Worm (Caenorhabditis elegans) whole organism, L4 larva: ENCODE data around the gene ZK829.7.

Experiments used
- F10B5.3 ChIP-seq: sonication (generic microtip); optimal IDR thresholded peaks from 2 replicates; lab custom pipeline; 2016; ENCODE audit warnings: mild to moderate bottlenecking, missing genetic modification characterization, missing compliant biosample characterization
- F26F4.8 ChIP-seq: fragments of 200-800 bp; sonication (Bioruptor generic); conservative IDR thresholded peaks from 2 replicates; pipeline ENCODE4 v1.3.6; 2022; ENCODE audit warnings: missing genetic modification characterization, missing compliant biosample characterization
- F37D6.2 ChIP-seq: sonication (generic microtip); optimal IDR thresholded peaks from 2 replicates; lab custom pipeline; 2016; ENCODE audit warnings: mild to moderate bottlenecking, missing genetic modification characterization, missing compliant biosample characterization
- F44E2.7 ChIP-seq: fragments of 200-800 bp; sonication (Bioruptor generic); IDR thresholded peaks from 2 replicates; pipeline ENCODE4 v2.1.2; 2022; ENCODE audit warnings: missing genetic modification characterization, missing compliant biosample characterization
- F49E8.2 ChIP-seq: sonication (generic microtip); optimal IDR thresholded peaks from 2 replicates; lab custom pipeline; 2016; ENCODE audit warnings: missing compliant biosample characterization, mild to moderate bottlenecking, missing genetic modification characterization, borderline replicate concordance
- T20F7.1 ChIP-seq: fragments of 200-800 bp; sonication (Bioruptor generic); optimal IDR thresholded peaks from 2 replicates; lab custom pipeline; 2018; ENCODE audit warnings: mild to moderate bottlenecking, missing genetic modification characterization, missing compliant biosample characterization
- T26A8.4 ChIP-seq: fragments of 200-800 bp; sonication (Bioruptor generic); IDR thresholded peaks from 2 replicates; pipeline ENCODE4 v1.3.6; 2022; ENCODE audit warnings: missing genetic modification characterization, missing compliant biosample characterization
- Y48G9A.11 ChIP-seq: fragments of 200-800 bp; sonication (Bioruptor generic); IDR thresholded peaks from 2 replicates; pipeline ENCODE4 v1.3.6; 2022; ENCODE audit warnings: missing genetic modification reagents, missing genetic modification characterization, missing compliant biosample characterization
- Y75B8A.6 ChIP-seq: fragments of 200-800 bp; sonication (Bioruptor generic); IDR thresholded peaks from 2 replicates; pipeline ENCODE4 v1.3.6; 2022; ENCODE audit warnings: missing genetic modification reagents, missing genetic modification characterization, missing compliant biosample characterization
- ZK337.2 ChIP-seq: fragments of 200-800 bp; sonication (Bioruptor generic); IDR thresholded peaks from 2 replicates; pipeline ENCODE4 v1.3.6; 2022; ENCODE audit warnings: missing genetic modification reagents, missing genetic modification characterization, missing compliant biosample characterization
- aha-1 ChIP-seq: fragments of 150-350 bp; peaks from one replicate; lab custom pipeline; 2014; ENCODE audit warnings: missing biosample characterization, missing genetic modification characterization
- ama-1 ChIP-seq: fragments of 150-350 bp; optimal IDR thresholded peaks from 2 replicates; lab custom pipeline; 2014; ENCODE audit warnings: inconsistent platforms, mixed read lengths
- arid-1 ChIP-seq: fragments of 200-800 bp; sonication (Bioruptor generic); conservative IDR thresholded peaks from 2 replicates; pipeline ENCODE4 v1.3.6; 2022; ENCODE audit warnings: missing genetic modification reagents, missing genetic modification characterization, missing compliant biosample characterization
- ceh-44 ChIP-seq: fragments of 200-800 bp; sonication (Bioruptor generic); IDR thresholded peaks from 2 replicates; pipeline ENCODE4 v1.3.6; 2022; ENCODE audit warnings: missing genetic modification reagents, missing genetic modification characterization, missing compliant biosample characterization
- ces-1 ChIP-seq: fragments of 150-350 bp; sonication (generic microtip); optimal IDR thresholded peaks from 4 replicates; lab custom pipeline; 2014; ENCODE audit warnings: missing biosample characterization, missing genetic modification reagents, missing genetic modification characterization
- daf-16 ChIP-seq, 3 experiments: sonication (generic microtip); optimal IDR thresholded peaks; 2 replicates each; lab custom pipeline; 2016 to 2017; ENCODE audit warnings: missing genetic modification characterization in 3 of 3, missing genetic modification reagents in 3 of 3, mild to moderate bottlenecking in 2 of 3, missing compliant biosample characterization in 2 of 3, missing biosample characterization in 1 of 3, moderate library complexity in 1 of 3
- dmd-6 ChIP-seq: fragments of 200-800 bp; sonication (Bioruptor generic); IDR thresholded peaks from 2 replicates; pipeline ENCODE4 v1.3.6; 2022; ENCODE audit warnings: missing genetic modification reagents, missing genetic modification characterization, missing compliant biosample characterization
- dpl-1 ChIP-seq: fragments of 150-350 bp; optimal IDR thresholded peaks from 2 replicates; lab custom pipeline; 2014; ENCODE audit warnings: missing biosample characterization, missing genetic modification reagents, missing genetic modification characterization
- egl-43 ChIP-seq: fragments of 200-800 bp; sonication (Bioruptor generic); IDR thresholded peaks from 2 replicates; pipeline ENCODE4 v1.3.6; 2022; ENCODE audit warnings: missing genetic modification reagents, missing genetic modification characterization, missing compliant biosample characterization
- gei-8 ChIP-seq: fragments of 200-800 bp; sonication (Bioruptor generic); optimal IDR thresholded peaks from 2 replicates; lab custom pipeline; 2018; ENCODE audit warnings: mild to moderate bottlenecking, missing genetic modification characterization, missing compliant biosample characterization
- hlh-11 ChIP-seq: fragments of 200-800 bp; sonication (Bioruptor generic); optimal IDR thresholded peaks from 2 replicates; lab custom pipeline; 2018; ENCODE audit warnings: mild to moderate bottlenecking, missing genetic modification characterization, missing compliant biosample characterization
- hlh-30 ChIP-seq: sonication (generic microtip); optimal IDR thresholded peaks from 2 replicates; lab custom pipeline; 2017; ENCODE audit warnings: antibody characterized with exemption, mild to moderate bottlenecking, missing genetic modification characterization, missing compliant biosample characterization; ENCODE audit not compliant: insufficient read depth
- hmg-1.1 ChIP-seq: fragments of 200-800 bp; sonication (Bioruptor generic); IDR thresholded peaks from 2 replicates; pipeline ENCODE4 v1.3.6; 2022; ENCODE audit warnings: missing genetic modification reagents, missing genetic modification characterization, missing compliant biosample characterization
- jun-1 ChIP-seq: fragments of 150-350 bp; optimal IDR thresholded peaks from 2 replicates; lab custom pipeline; 2014; ENCODE audit warnings: missing biosample characterization, missing genetic modification reagents, missing genetic modification characterization
- lim-7 ChIP-seq: fragments of 200-800 bp; sonication (Bioruptor generic); IDR thresholded peaks from 2 replicates; pipeline ENCODE4 v1.3.6; 2022; ENCODE audit warnings: missing genetic modification characterization, missing compliant biosample characterization
- lin-15B ChIP-seq: fragments of 150-350 bp; sonication (generic microtip); optimal IDR thresholded peaks from 3 replicates; lab custom pipeline; 2014; ENCODE audit warnings: missing biosample characterization, missing genetic modification characterization
- lin-29 ChIP-seq: fragments of 200-800 bp; sonication (Bioruptor generic); IDR thresholded peaks from 2 replicates; pipeline ENCODE4 v1.3.6; 2022; ENCODE audit warnings: missing genetic modification reagents, missing genetic modification characterization, missing compliant biosample characterization
- lin-38 ChIP-seq: fragments of 200-800 bp; sonication (Bioruptor generic); IDR thresholded peaks from 2 replicates; pipeline ENCODE4 v1.3.6; 2022; ENCODE audit warnings: missing genetic modification reagents, missing genetic modification characterization, missing compliant biosample characterization
- lin-39 ChIP-seq: fragments of 150-350 bp; optimal IDR thresholded peaks from 2 replicates; lab custom pipeline; 2014; ENCODE audit warnings: missing biosample characterization, missing genetic modification reagents, missing genetic modification characterization
- madf-5 ChIP-seq, 2 experiments: fragments of 200-800 bp; sonication (Bioruptor generic); IDR thresholded peaks; 2 replicates each; pipeline ENCODE4 v1.3.6; 2022; ENCODE audit warnings: missing compliant biosample characterization in 2 of 2, missing genetic modification characterization in 2 of 2
- madf-9 ChIP-seq: fragments of 200-800 bp; sonication (Bioruptor generic); conservative IDR thresholded peaks from 2 replicates; pipeline ENCODE4 v1.3.6; 2022; ENCODE audit warnings: missing genetic modification reagents, missing genetic modification characterization, missing compliant biosample characterization
- mes-2 ChIP-seq: sonication (generic microtip); optimal IDR thresholded peaks from 2 replicates; lab custom pipeline; 2016; ENCODE audit warnings: missing genotype, mild to moderate bottlenecking, missing genetic modification characterization, missing compliant biosample characterization; ENCODE audit not compliant: poor library complexity, severe bottlenecking
- mxl-3 ChIP-seq: fragments of 200-800 bp; sonication (Bioruptor generic); optimal IDR thresholded peaks from 2 replicates; lab custom pipeline; 2018; ENCODE audit warnings: mild to moderate bottlenecking, missing genetic modification characterization, missing compliant biosample characterization
- nhr-10 ChIP-seq: fragments of 150-350 bp; optimal IDR thresholded peaks from 2 replicates; lab custom pipeline; 2014; ENCODE audit warnings: missing biosample characterization, missing genetic modification characterization
- nhr-102 ChIP-seq: sonication (generic microtip); optimal IDR thresholded peaks from 2 replicates; lab custom pipeline; 2016; ENCODE audit warnings: mild to moderate bottlenecking, missing genetic modification characterization, moderate library complexity, missing compliant biosample characterization
- nhr-11 ChIP-seq: fragments of 150-350 bp; optimal IDR thresholded peaks from 2 replicates; lab custom pipeline; 2014; ENCODE audit warnings: missing biosample characterization, missing genetic modification characterization
- nhr-48 ChIP-seq: sonication (generic microtip); optimal IDR thresholded peaks from 2 replicates; lab custom pipeline; 2016; ENCODE audit warnings: mild to moderate bottlenecking, missing genetic modification characterization, missing compliant biosample characterization
- nhr-77 ChIP-seq: fragments of 150-350 bp; optimal IDR thresholded peaks from 2 replicates; lab custom pipeline; 2014; ENCODE audit warnings: missing biosample characterization, missing genetic modification characterization
- pha-4 ChIP-seq, 2 experiments: fragments of 150-350 bp in 1 of 2; fragments of 200-800 bp in 1 of 2; sonication (Bioruptor generic) in 1 of 2; IDR thresholded peaks in 1 of 2; optimal IDR thresholded peaks in 1 of 2; 2 replicates each; pipeline versions ENCODE4 v1.3.6 to Lab custom; 2014 to 2022; ENCODE audit warnings: missing genetic modification characterization in 2 of 2, missing genetic modification reagents in 2 of 2, missing biosample characterization in 1 of 2, missing compliant biosample characterization in 1 of 2
- saeg-2 ChIP-seq: fragments of 200-800 bp; sonication (Bioruptor generic); IDR thresholded peaks from 2 replicates; pipeline ENCODE4 v1.3.6; 2022; ENCODE audit warnings: missing genetic modification reagents, missing genetic modification characterization, missing compliant biosample characterization
- sdz-12 ChIP-seq: fragments of 200-800 bp; sonication (Bioruptor generic); optimal IDR thresholded peaks from 2 replicates; lab custom pipeline; 2018; ENCODE audit warnings: mild to moderate bottlenecking, missing genetic modification characterization, missing compliant biosample characterization
- snpc-4 ChIP-seq: fragments of 150-350 bp; optimal IDR thresholded peaks from 2 replicates; lab custom pipeline; 2014; ENCODE audit warnings: missing biosample characterization, missing genetic modification characterization
- tra-1 ChIP-seq: fragments of 200-800 bp; sonication (Bioruptor generic); IDR thresholded peaks from 2 replicates; pipeline ENCODE4 v1.3.6; 2022; ENCODE audit warnings: missing genetic modification reagents, missing genetic modification characterization, missing compliant biosample characterization
- unc-39 ChIP-seq: sonication (generic microtip); optimal IDR thresholded peaks from 2 replicates; lab custom pipeline; 2017; ENCODE audit warnings: missing biosample characterization, missing genetic modification characterization
- vab-7 ChIP-seq: fragments of 200-800 bp; sonication (Bioruptor generic); IDR thresholded peaks from 2 replicates; pipeline ENCODE4 v1.3.6; 2022; ENCODE audit warnings: missing genetic modification reagents, missing genetic modification characterization, missing compliant biosample characterization
- zag-1 ChIP-seq: fragments of 150-350 bp; optimal IDR thresholded peaks from 2 replicates; lab custom pipeline; 2014; ENCODE audit warnings: missing biosample characterization, missing genetic modification characterization
- zfp-3 ChIP-seq: fragments of 200-800 bp; sonication (Bioruptor generic); conservative IDR thresholded peaks from 2 replicates; pipeline ENCODE4 v1.3.6; 2022; ENCODE audit warnings: missing genetic modification reagents, missing genetic modification characterization, missing compliant biosample characterization

ZK829.7 gene

ce11 chrIV:11957074-11957473 is 4.3 kb downstream of the ZK829.7 start (continued):
- TF ChIP-seq F49E8.2 = no peak
- no peak for TF ChIP-seq vab-7
- peak; percentile 32 for TF ChIP-seq hlh-30 (tag; lab: Kevin White, UChicago)
- no peak for TF ChIP-seq T20F7.1
- no peak for TF ChIP-seq mes-2 (tag; lab: Kevin White, UChicago)
- TF ChIP-seq snpc-4 = no peak
- TF ChIP-seq nhr-77 (tag; lab: Kevin White, UChicago) = no peak
- no peak for TF ChIP-seq lin-38 (GFP tag; lab: Robert Waterston, UW)
- TF ChIP-seq lim-7 (GFP tag; lab: Robert Waterston, UW) = 0 out of 2 replicates have a peak, but pooled peaks have one; percentile 26
- TF ChIP-seq nhr-48 = no peak
- peak; percentile 19; the same call in 1 of the 2 replicates for TF ChIP-seq dmd-6 (GFP tag; lab: Robert Waterston, UW)
- no peak for TF ChIP-seq madf-5 (GFP tag; IDR thresholded peaks at IDR 0.05; lab: Robert Waterston, UW)
- no peak for TF ChIP-seq unc-39 (tag; lab: Kevin White, UChicago)
- no peak for TF ChIP-seq pha-4 (GFP tag; IDR thresholded peaks at IDR 0.05; lab: Robert Waterston, UW)
- TF ChIP-seq pha-4 (tag; optimal IDR thresholded peaks at IDR 0.05; lab: Kevin White, UChicago) = no peak
- peak; percentile 94 for TF ChIP-seq aha-1 (tag; lab: Kevin White, UChicago)
- no peak for TF ChIP-seq ama-1 (lab: Kevin White, UChicago)
- no peak for TF ChIP-seq madf-9 (GFP tag; lab: Robert Waterston, UW)
- TF ChIP-seq sdz-12 (GFP tag; lab: Kevin White, UChicago) = no peak
- TF ChIP-seq saeg-2 = no peak
- TF ChIP-seq zfp-3 (GFP tag; lab: Robert Waterston, UW) = no peak
- TF ChIP-seq tra-1 (GFP tag; lab: Robert Waterston, UW) = no peak
- TF ChIP-seq daf-16 (GFP tag; optimal IDR thresholded peaks at IDR 0.05; lab: Kevin White, UChicago) = peak in 1 of 2 experiments; percentile 7
- TF ChIP-seq daf-16 (tag; optimal IDR thresholded peaks at IDR 0.05; lab: Kevin White, UChicago) = no peak
- no peak for TF ChIP-seq T26A8.4 (GFP tag; lab: Robert Waterston, UW)
- TF ChIP-seq egl-43 (GFP tag; lab: Robert Waterston, UW) = no peak
- peak; percentile 66 for TF ChIP-seq mxl-3 (GFP tag; lab: Kevin White, UChicago)

- TF ChIP-seq ama-1 (lab: Kevin White, UChicago) (no peak), ces-1 (GFP tag; lab: Kevin White, UChicago) (no peak), T20F7.1 (peak; percentile 76), lim-7 (GFP tag; lab: Robert Waterston, UW) (no peak), Y48G9A.11 (GFP tag; lab: Robert Waterston, UW) (no peak), Y75B8A.6 (GFP tag; lab: Robert Waterston, UW) (no peak), gei-8 (GFP tag; lab: Kevin White, UChicago) (peak; percentile 93), snpc-4 (no peak), jun-1 (tag; lab: Kevin White, UChicago) (no peak), sdz-12 (GFP tag; lab: Kevin White, UChicago) (no peak), saeg-2 (peak; percentile 89), nhr-102 (tag; lab: Kevin White, UChicago) (peak; percentile 80), zag-1 (tag; lab: Kevin White, UChicago) (no peak), madf-5 (GFP tag; IDR thresholded peaks at IDR 0.05; lab: Robert Waterston, UW) (peak in 1 of 2 experiments; percentile 61; a peak in 1 of 4 replicates), F37D6.2 (tag; lab: Kevin White, UChicago) (no peak), lin-29 (GFP tag; lab: Robert Waterston, UW) (0 out of 2 replicates have a peak, but pooled peaks have one; percentile 59), lin-15B (no peak), mes-2 (tag; lab: Kevin White, UChicago) (peak; percentile 62), ZK337.2 (GFP tag; lab: Robert Waterston, UW) (no peak), nhr-11 (tag; lab: Kevin White, UChicago) (peak; percentile 78), F10B5.3 (tag; lab: Kevin White, UChicago) (no peak), ceh-44 (GFP tag; lab: Robert Waterston, UW) (no peak), egl-43 (GFP tag; lab: Robert Waterston, UW) (no peak), F26F4.8 (GFP tag; lab: Robert Waterston, UW) (no peak), hmg-1.1 (GFP tag; lab: Robert Waterston, UW) (peak; percentile 49; the same call in 1 of the 2 replicates), arid-1 (GFP tag; lab: Robert Waterston, UW) (0 out of 2 replicates have a peak, but pooled peaks have one; percentile 24), hlh-11 (tag; lab: Kevin White, UChicago) (peak; percentile 98), nhr-10 (tag; lab: Kevin White, UChicago) (peak; percentile 69), dpl-1 (GFP tag; lab: Kevin White, UChicago) (peak; percentile 42), hlh-30 (tag; lab: Kevin White, UChicago) (peak; percentile 98), lin-39 (tag; lab: Kevin White, UChicago) (no peak), F44E2.7 (no peak)
Observed at ce11 chrIV:11956387-11956786, 4.9 kb downstream of the ZK829.7 start.
